Fruit fly (Drosophila melanogaster) whole organism, embryonic: Measurements from ENCODE around the gene CG11147.
A peak's percentile ranks its signal among the peaks of the same experiment; 100 is the strongest.

Experiments used
- Ada2b ChIP-seq: fragments of 200-800 bp; sonication (Bioruptor generic); IDR thresholded peaks from 2 replicates; pipeline ENCODE4 v1.3.6; 2022; ENCODE audit warnings: missing biosample characterization, missing genetic modification characterization
- CG10543 ChIP-seq: fragments of 200-800 bp; sonication (Bioruptor generic); optimal IDR thresholded peaks from 3 replicates; lab custom pipeline; 2017; ENCODE audit warnings: missing biosample characterization, mild to moderate bottlenecking, missing genetic modification characterization, moderate library complexity
- CG12104 ChIP-seq: fragments of 200-800 bp; sonication (Bioruptor generic); optimal IDR thresholded peaks from 3 replicates; lab custom pipeline; 2016; ENCODE audit warnings: missing biosample characterization, missing genetic modification characterization
- CG14014 ChIP-seq: fragments of 200-800 bp; sonication (Bioruptor generic); IDR thresholded peaks from 2 replicates; pipeline ENCODE4 v1.3.6; 2022; ENCODE audit warnings: missing biosample characterization, missing genetic modification characterization
- CG15601 ChIP-seq: fragments of 200-800 bp; sonication (Bioruptor generic); optimal IDR thresholded peaks from 3 replicates; lab custom pipeline; 2019; ENCODE audit warnings: missing biosample characterization, mild to moderate bottlenecking, missing genetic modification characterization, moderate library complexity
- CG16779 ChIP-seq: fragments of 200-800 bp; sonication (Bioruptor generic); IDR thresholded peaks from 2 replicates; pipeline ENCODE4 v1.3.6; 2022; ENCODE audit warnings: missing biosample characterization, missing genetic modification characterization
- CG16863 ChIP-seq: fragments of 200-800 bp; sonication (Bioruptor generic); optimal IDR thresholded peaks from 3 replicates; lab custom pipeline; 2016; ENCODE audit warnings: missing biosample characterization, missing genetic modification characterization
- CG17359 ChIP-seq: fragments of 200-800 bp; sonication (Bioruptor generic); optimal IDR thresholded peaks from 3 replicates; lab custom pipeline; 2018; ENCODE audit warnings: missing biosample characterization, mild to moderate bottlenecking, missing genetic modification characterization, moderate library complexity
- CG17612 ChIP-seq: fragments of 200-800 bp; sonication (Bioruptor generic); IDR thresholded peaks from 2 replicates; pipeline ENCODE4 v1.3.6; 2022; ENCODE audit warnings: missing biosample characterization, missing genetic modification characterization
- CG2120 ChIP-seq: fragments of 200-800 bp; sonication (Bioruptor generic); optimal IDR thresholded peaks from 3 replicates; lab custom pipeline; 2016; ENCODE audit warnings: missing biosample characterization, missing genetic modification characterization
- CG30403 ChIP-seq: fragments of 200-800 bp; sonication (Bioruptor generic); optimal IDR thresholded peaks from 3 replicates; lab custom pipeline; 2016; ENCODE audit warnings: missing biosample characterization, missing genetic modification characterization
- CG4730 ChIP-seq: fragments of 200-800 bp; sonication (Bioruptor generic); IDR thresholded peaks from 2 replicates; pipeline ENCODE4 v1.3.6; 2022; ENCODE audit warnings: missing biosample characterization, missing genetic modification characterization
- CG5180 ChIP-seq: fragments of 200-800 bp; sonication (Bioruptor generic); optimal IDR thresholded peaks from 3 replicates; lab custom pipeline; 2017; ENCODE audit warnings: missing biosample characterization, missing genetic modification characterization, mild to moderate bottlenecking, moderate library complexity, missing genetic modification reagents
- CG6175 ChIP-seq: fragments of 200-800 bp; sonication (Bioruptor generic); IDR thresholded peaks from 3 replicates; pipeline ENCODE4 v1.3.6; 2022; ENCODE audit warnings: missing biosample characterization, missing genetic modification characterization
- CG7372 ChIP-seq: fragments of 200-800 bp; sonication (Bioruptor generic); IDR thresholded peaks from 2 replicates; pipeline ENCODE4 v1.3.6; 2022; ENCODE audit warnings: missing biosample characterization, missing genetic modification characterization
- CG7745 ChIP-seq: fragments of 200-800 bp; sonication (Bioruptor generic); optimal IDR thresholded peaks from 2 replicates; lab custom pipeline; 2018; ENCODE audit warnings: missing biosample characterization, mild to moderate bottlenecking, missing genetic modification characterization, moderate library complexity
- CG8944 ChIP-seq: fragments of 200-800 bp; sonication (Bioruptor generic); optimal IDR thresholded peaks from 3 replicates; lab custom pipeline; 2016; ENCODE audit warnings: missing biosample characterization, missing genetic modification characterization
- D19B ChIP-seq: fragments of 200-800 bp; sonication (Bioruptor generic); optimal IDR thresholded peaks from 2 replicates; lab custom pipeline; 2017; ENCODE audit warnings: missing biosample characterization, mild to moderate bottlenecking, missing genetic modification characterization
- Dfd ChIP-seq, 2 experiments: fragments of >200 bp; optimal IDR thresholded peaks; 2 replicates each; lab custom pipeline; 2017; ENCODE audit warnings: missing biosample characterization in 2 of 2, missing genetic modification characterization in 2 of 2
- Doc2 ChIP-seq: fragments of 200-800 bp; sonication (Bioruptor generic); IDR thresholded peaks from 2 replicates; pipeline ENCODE4 v1.3.6; 2022; ENCODE audit warnings: missing biosample characterization, missing genetic modification characterization
- Fer2 ChIP-seq: fragments of 200-800 bp; sonication (Bioruptor generic); optimal IDR thresholded peaks from 2 replicates; lab custom pipeline; 2018; ENCODE audit warnings: missing biosample characterization, mild to moderate bottlenecking, missing genetic modification characterization, moderate library complexity
- H2.0 ChIP-seq: fragments of 200-800 bp; sonication (Bioruptor generic); IDR thresholded peaks from 2 replicates; pipeline ENCODE4 v1.3.6; 2022; ENCODE audit warnings: missing biosample characterization, missing genetic modification characterization
- HLH4C ChIP-seq: fragments of 200-800 bp; sonication (Bioruptor generic); IDR thresholded peaks from 3 replicates; pipeline ENCODE4 v1.3.6; 2022; ENCODE audit warnings: missing biosample characterization, missing genetic modification characterization; ENCODE audit not compliant: partially characterized antibody
- Hey ChIP-seq: fragments of 200-800 bp; sonication (Bioruptor generic); optimal IDR thresholded peaks from 3 replicates; lab custom pipeline; 2018; ENCODE audit warnings: missing biosample characterization, mild to moderate bottlenecking, missing genetic modification characterization
- HmgZ ChIP-seq: fragments of 200-800 bp; sonication (Bioruptor generic); optimal IDR thresholded peaks from 2 replicates; lab custom pipeline; 2018; ENCODE audit warnings: missing biosample characterization, mild to moderate bottlenecking, missing genetic modification characterization
- Meics ChIP-seq: fragments of 200-800 bp; sonication (Bioruptor generic); optimal IDR thresholded peaks from 2 replicates; lab custom pipeline; 2017; ENCODE audit warnings: missing biosample characterization, mild to moderate bottlenecking, missing genetic modification characterization
- NK7.1 ChIP-seq: fragments of 200-800 bp; sonication (Bioruptor generic); optimal IDR thresholded peaks from 3 replicates; lab custom pipeline; 2016; ENCODE audit warnings: missing biosample characterization, missing genetic modification characterization
- Nf-YB ChIP-seq: fragments of 200-800 bp; sonication (Bioruptor generic); optimal IDR thresholded peaks from 3 replicates; lab custom pipeline; 2019; ENCODE audit warnings: missing biosample characterization, mild to moderate bottlenecking, missing genetic modification characterization, moderate library complexity
- PHDP ChIP-seq: fragments of 200-800 bp; sonication (Bioruptor generic); optimal IDR thresholded peaks from 3 replicates; lab custom pipeline; 2018; ENCODE audit warnings: missing biosample characterization, mild to moderate bottlenecking, missing genetic modification characterization, moderate library complexity
- Sox100B ChIP-seq: fragments of 200-800 bp; sonication (Bioruptor generic); optimal IDR thresholded peaks from 3 replicates; lab custom pipeline; 2018; ENCODE audit warnings: missing biosample characterization, mild to moderate bottlenecking, missing genetic modification characterization
- Stat92E ChIP-seq, 3 experiments: fragments of >200 bp in 2 of 3; fragments of 200-800 bp in 1 of 3; sonication (Bioruptor generic) in 1 of 3; optimal IDR thresholded peaks; 2 replicates each; lab custom pipeline; 2017 to 2019; ENCODE audit warnings: missing biosample characterization in 3 of 3, missing genetic modification characterization in 3 of 3, mild to moderate bottlenecking in 1 of 3, moderate library complexity in 1 of 3
- Tbp ChIP-seq: fragments of >200 bp; optimal IDR thresholded peaks from 2 replicates; lab custom pipeline; 2018; ENCODE audit warnings: missing biosample characterization, missing genetic modification characterization
- chinmo ChIP-seq: fragments of 200-800 bp; sonication (Bioruptor generic); IDR thresholded peaks from 4 replicates; pipeline ENCODE4 v1.3.6; 2022; ENCODE audit warnings: missing biosample characterization, missing genetic modification characterization; ENCODE audit not compliant: partially characterized antibody
- dpn ChIP-seq, 2 experiments: fragments of 200-800 bp; sonication (Bioruptor generic); optimal IDR thresholded peaks; 3 replicates each; lab custom pipeline; 2016; ENCODE audit warnings: missing biosample characterization in 2 of 2, missing genetic modification characterization in 2 of 2
- ewg ChIP-seq: fragments of 200-800 bp; sonication (Bioruptor generic); optimal IDR thresholded peaks from 3 replicates; lab custom pipeline; 2017; ENCODE audit warnings: mild to moderate bottlenecking, missing biosample characterization, missing genetic modification reagents, missing genetic modification characterization
- fd96Cb ChIP-seq: fragments of 200-800 bp; sonication (Bioruptor generic); optimal IDR thresholded peaks from 2 replicates; lab custom pipeline; 2018; ENCODE audit warnings: missing biosample characterization, mild to moderate bottlenecking, missing genetic modification characterization, moderate library complexity
- fru ChIP-seq: fragments of >200 bp; optimal IDR thresholded peaks from 2 replicates; lab custom pipeline; 2017
- gem ChIP-seq: fragments of 200-800 bp; sonication (Bioruptor generic); optimal IDR thresholded peaks from 2 replicates; lab custom pipeline; 2019; ENCODE audit warnings: missing biosample characterization, mild to moderate bottlenecking, missing genetic modification characterization, moderate library complexity
- hb ChIP-seq: fragments of 200-800 bp; sonication (Bioruptor generic); IDR thresholded peaks from 3 replicates; pipeline ENCODE4 v1.3.6; 2022; ENCODE audit warnings: missing biosample characterization, missing genetic modification characterization; ENCODE audit not compliant: partially characterized antibody
- jumu ChIP-seq: fragments of 200-800 bp; sonication (Bioruptor generic); optimal IDR thresholded peaks from 3 replicates; lab custom pipeline; 2016; ENCODE audit warnings: missing biosample characterization, missing genetic modification characterization
- lilli ChIP-seq: fragments of 200-800 bp; sonication (Bioruptor generic); optimal IDR thresholded peaks from 3 replicates; lab custom pipeline; 2016; ENCODE audit warnings: missing biosample characterization, missing genetic modification characterization
- mirr ChIP-seq: fragments of 200-800 bp; sonication (Bioruptor generic); optimal IDR thresholded peaks from 3 replicates; lab custom pipeline; 2018; ENCODE audit warnings: missing biosample characterization, mild to moderate bottlenecking, missing genetic modification characterization
- mld ChIP-seq: fragments of 200-800 bp; sonication (Bioruptor generic); IDR thresholded peaks from 3 replicates; pipeline ENCODE4 v1.3.6; 2022; ENCODE audit warnings: missing biosample characterization, missing genetic modification characterization; ENCODE audit not compliant: partially characterized antibody
- otp ChIP-seq: fragments of 200-800 bp; sonication (Bioruptor generic); IDR thresholded peaks from 3 replicates; pipeline ENCODE4, ENCODE4 v1.3.6; 2022; ENCODE audit warnings: missing biosample characterization, missing genetic modification characterization
- schlank ChIP-seq: fragments of 200-800 bp; sonication (Bioruptor generic); optimal IDR thresholded peaks from 2 replicates; lab custom pipeline; 2018; ENCODE audit warnings: missing biosample characterization, mild to moderate bottlenecking, missing genetic modification characterization
- sd ChIP-seq: fragments of 200-800 bp; sonication (Bioruptor generic); optimal IDR thresholded peaks from 3 replicates; lab custom pipeline; 2018; ENCODE audit warnings: missing biosample characterization, mild to moderate bottlenecking, missing genetic modification characterization, moderate library complexity
- sim ChIP-seq: fragments of 200-800 bp; sonication (Bioruptor generic); IDR thresholded peaks from 2 replicates; pipeline ENCODE4 v1.3.6; 2022; ENCODE audit warnings: missing biosample characterization, missing genetic modification characterization
- tio ChIP-seq: fragments of 200-800 bp; sonication (Bioruptor generic); optimal IDR thresholded peaks from 2 replicates; lab custom pipeline; 2017; ENCODE audit warnings: missing biosample characterization, missing genetic modification characterization, inconsistent platforms
- vnd ChIP-seq: fragments of 200-800 bp; sonication (Bioruptor generic); IDR thresholded peaks from 3 replicates; pipeline ENCODE4 v1.3.6; 2022; ENCODE audit warnings: missing biosample characterization, missing genetic modification characterization; ENCODE audit not compliant: partially characterized antibody
- yki ChIP-seq: fragments of >200 bp; optimal IDR thresholded peaks from 3 replicates; lab custom pipeline; 2018
- z ChIP-seq: fragments of 200-800 bp; sonication (Bioruptor generic); IDR thresholded peaks from 3 replicates; pipeline ENCODE4 v1.3.6; 2022; ENCODE audit warnings: missing biosample characterization, missing genetic modification characterization

Gene CG11147

DNA sequence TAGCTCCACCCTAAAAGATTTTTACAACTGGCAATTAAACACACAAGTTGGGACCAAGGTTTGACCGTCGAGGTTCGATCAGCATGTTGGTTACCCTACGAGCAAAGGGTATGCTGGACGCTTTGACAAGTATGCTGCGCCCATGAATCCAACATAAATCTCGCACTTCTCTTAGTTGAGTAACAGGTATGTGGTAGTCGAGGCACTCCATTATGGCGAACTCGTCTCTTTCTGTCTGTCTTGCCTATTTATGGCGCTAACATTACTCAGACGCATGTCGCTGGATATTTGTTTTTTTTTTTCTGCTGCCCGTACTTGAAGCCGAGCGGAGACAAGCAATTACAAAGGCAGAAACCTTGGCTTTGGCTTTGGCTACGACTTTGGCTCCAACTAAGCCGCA is 40.1 kb upstream of the CG11147 start (continued):
- TF ChIP-seq chinmo (GFP tag; lab: Robert Waterston, UW): 0 out of 4 replicates have a peak, but pooled peaks have one; percentile 64
- no peak for TF ChIP-seq CG7745 (tag; lab: Kevin White, UChicago)
- TF ChIP-seq ewg (GFP tag; lab: Kevin White, UChicago): no peak
- TF ChIP-seq lilli (GFP tag; lab: Kevin White, UChicago): no peak
- peak; percentile 16 for TF ChIP-seq CG30403 (GFP tag; lab: Kevin White, UChicago)
- TF ChIP-seq otp (GFP tag; lab: Robert Waterston, UW): no peak
- TF ChIP-seq CG5180 (GFP tag; lab: Kevin White, UChicago): peak; percentile 92
- no peak for TF ChIP-seq schlank (tag; lab: Kevin White, UChicago)
- no peak for TF ChIP-seq CG6175
- TF ChIP-seq H2.0 (GFP tag; lab: Robert Waterston, UW): 0 out of 2 replicates have a peak, but pooled peaks have one; percentile 34
- TF ChIP-seq jumu (GFP tag; lab: Kevin White, UChicago): peak; percentile 31
- TF ChIP-seq CG16779 (GFP tag; lab: Robert Waterston, UW): no peak
- TF ChIP-seq Hey (tag; lab: Kevin White, UChicago): no peak
- TF ChIP-seq CG17612: 0 out of 2 replicates have a peak, but pooled peaks have one; percentile 14
- peak; percentile 89 for TF ChIP-seq HLH4C (GFP tag; lab: Robert Waterston, UW)
- TF ChIP-seq mirr (GFP tag; lab: Kevin White, UChicago): peak; percentile 15
- TF ChIP-seq sim (GFP tag; lab: Robert Waterston, UW): no peak
- TF ChIP-seq fru (lab: Kevin White, UChicago): no peak
- no peak for TF ChIP-seq yki (lab: Kevin White, UChicago)
- no peak for TF ChIP-seq Nf-YB
- peak; percentile 73; the same call in 2 of the 3 replicates for TF ChIP-seq hb (GFP tag; lab: Robert Waterston, UW)
- peak; percentile 39; the same call in 1 of the 3 replicates for TF ChIP-seq vnd
- TF ChIP-seq gem (tag; lab: Kevin White, UChicago): no peak
- TF ChIP-seq CG4730 (GFP tag; lab: Robert Waterston, UW): no peak
- no peak for TF ChIP-seq CG16863 (GFP tag; lab: Kevin White, UChicago)
- no peak for TF ChIP-seq CG15601 (tag; lab: Kevin White, UChicago)
- TF ChIP-seq Sox100B (GFP tag; lab: Kevin White, UChicago): no peak
- TF ChIP-seq Stat92E (GFP tag; optimal IDR thresholded peaks at IDR 0.05; lab: Kevin White, UChicago): no peak
- TF ChIP-seq tio: no peak
- TF ChIP-seq Tbp: no peak
- TF ChIP-seq CG17359 (tag; lab: Kevin White, UChicago): peak; percentile 1
- TF ChIP-seq fd96Cb (tag; lab: Kevin White, UChicago): no peak
- 0 out of 3 replicates have a peak, but pooled peaks have one; percentile 40 for TF ChIP-seq mld (GFP tag; lab: Robert Waterston, UW)
- no peak for TF ChIP-seq NK7.1 (GFP tag; lab: Kevin White, UChicago)
- no peak for TF ChIP-seq CG10543
- TF ChIP-seq CG14014: no peak
- TF ChIP-seq sd (tag; lab: Kevin White, UChicago): peak; percentile 17
- no peak for TF ChIP-seq CG12104 (GFP tag; lab: Kevin White, UChicago)
- peak; percentile 83 for TF ChIP-seq D19B
- TF ChIP-seq Ada2b (GFP tag; lab: Robert Waterston, UW): no peak
- peak; percentile 4 for TF ChIP-seq Meics (GFP tag; lab: Kevin White, UChicago)
- no peak for TF ChIP-seq HmgZ (tag; lab: Kevin White, UChicago)
- TF ChIP-seq CG8944 (GFP tag; lab: Kevin White, UChicago): no peak
- no peak for TF ChIP-seq z (GFP tag; lab: Robert Waterston, UW)
- no peak for TF ChIP-seq Fer2 (tag; lab: Kevin White, UChicago)
- no peak for TF ChIP-seq dpn (GFP tag; optimal IDR thresholded peaks at IDR 0.05; lab: Kevin White, UChicago)
- TF ChIP-seq CG7372 (GFP tag; lab: Robert Waterston, UW): no peak
- TF ChIP-seq PHDP (tag; lab: Kevin White, UChicago): no peak
- TF ChIP-seq CG2120 (GFP tag; lab: Kevin White, UChicago): peak; percentile 12
- TF ChIP-seq Dfd (GFP tag; optimal IDR thresholded peaks at IDR 0.05; lab: Kevin White, UChicago): no peak
- TF ChIP-seq Doc2: no peak
